Fruit fly (Drosophila melanogaster) whole organism: ENCODE measurements around the gene Dna2.

Experiments
- CG8478 ChIP-seq: fragments of >200 bp; optimal IDR thresholded peaks from 2 replicates; lab custom pipeline; 2018; ENCODE audit warnings: inconsistent platforms
- EcR ChIP-seq, 2 experiments: fragments of >200 bp; optimal IDR thresholded peaks; 2 replicates each; lab custom pipeline; 2017; ENCODE audit warnings: missing biosample characterization in 2 of 2, missing genetic modification characterization in 2 of 2, missing genetic modification reagents in 2 of 2

dm6 chrX:10008576-10009260 lies 1.6 kb upstream of the Dna2 start, which contains the start of gene CG33557:
- no peak for TF ChIP-seq EcR (GFP tag; optimal IDR thresholded peaks at IDR 0.05; lab: Kevin White, UChicago)
- no peak for TF ChIP-seq CG8478
